Worm (Caenorhabditis elegans): Measurements from ENCODE around the gene K09F6.15.

DNA sequence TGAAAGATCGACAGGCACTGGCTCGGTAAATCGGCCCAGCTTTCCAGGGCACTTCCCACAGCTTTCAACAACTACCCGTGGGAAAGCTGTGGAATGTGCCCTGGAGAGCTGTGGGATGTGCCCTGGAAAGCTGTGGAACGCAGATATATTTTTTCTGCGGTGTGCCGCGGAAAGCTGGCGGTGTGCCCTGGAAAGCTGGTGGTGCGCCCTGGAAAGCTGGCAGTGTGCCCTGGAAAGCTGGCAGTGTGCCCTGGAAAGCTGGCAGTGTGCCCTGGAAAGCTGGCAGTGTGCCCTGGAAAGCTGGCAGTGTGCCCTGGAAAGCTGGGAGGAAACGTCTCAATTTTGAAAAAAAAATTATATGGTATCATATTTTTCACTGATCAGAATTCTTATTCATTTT lies 3.6 kb downstream of the K09F6.15 start:
- TF ChIP-seq nhr-28 (tag; optimal IDR thresholded peaks at IDR 0.05) (no peak), lin-13 (tag; optimal IDR thresholded peaks at IDR 0.05) (no peak), unc-62 (GFP tag; optimal IDR thresholded peaks at IDR 0.05) (no peak), nhr-237 (tag; optimal IDR thresholded peaks at IDR 0.05) (no peak)
